Worm (Caenorhabditis elegans): ENCODE results near the gene Y66D12A.19.
A peak's percentile ranks its signal among the peaks of the same experiment; 100 is the strongest.

Gene Y66D12A.19

ce11 chrIII:11465394-11465948 lies 43.4 kb upstream of the Y66D12A.19 start:
- TF ChIP-seq fos-1 (tag; optimal IDR thresholded peaks at IDR 0.05), result no peak
- TF ChIP-seq snpc-4 (tag; optimal IDR thresholded peaks at IDR 0.05), result peak; percentile 18
- peak; percentile 90 for TF ChIP-seq elt-2 (tag; optimal IDR thresholded peaks at IDR 0.05)
- no peak for TF ChIP-seq pha-4 (tag; optimal IDR thresholded peaks at IDR 0.05)

- TF ChIP-seq ceh-28 (tag; optimal IDR thresholded peaks at IDR 0.05), result peak; percentile 7
- TF ChIP-seq elt-2 (tag; optimal IDR thresholded peaks at IDR 0.05), result peak; percentile 32
- peak; percentile 13 for TF ChIP-seq pha-4 (tag; optimal IDR thresholded peaks at IDR 0.05)
- peak; percentile 49 for TF ChIP-seq hmg-11 (tag; optimal IDR thresholded peaks at IDR 0.05)
- peak; percentile 25 for TF ChIP-seq lin-39 (tag; optimal IDR thresholded peaks at IDR 0.05)
- TF ChIP-seq ama-1 (optimal IDR thresholded peaks at IDR 0.05), result no peak
- TF ChIP-seq nfya-1 (tag; optimal IDR thresholded peaks at IDR 0.05; ENCODE audit: insufficient read depth), result peak; percentile 42
- no peak for TF ChIP-seq jun-1 (tag; optimal IDR thresholded peaks at IDR 0.05)
- no peak for TF ChIP-seq nhr-12 (tag; optimal IDR thresholded peaks at IDR 0.05)
- no peak for TF ChIP-seq unc-39 (tag; optimal IDR thresholded peaks at IDR 0.05)
These were observed 42.3 kb upstream of the Y66D12A.19 start for ce11 chrIII:11466420-11467188.

DNA sequence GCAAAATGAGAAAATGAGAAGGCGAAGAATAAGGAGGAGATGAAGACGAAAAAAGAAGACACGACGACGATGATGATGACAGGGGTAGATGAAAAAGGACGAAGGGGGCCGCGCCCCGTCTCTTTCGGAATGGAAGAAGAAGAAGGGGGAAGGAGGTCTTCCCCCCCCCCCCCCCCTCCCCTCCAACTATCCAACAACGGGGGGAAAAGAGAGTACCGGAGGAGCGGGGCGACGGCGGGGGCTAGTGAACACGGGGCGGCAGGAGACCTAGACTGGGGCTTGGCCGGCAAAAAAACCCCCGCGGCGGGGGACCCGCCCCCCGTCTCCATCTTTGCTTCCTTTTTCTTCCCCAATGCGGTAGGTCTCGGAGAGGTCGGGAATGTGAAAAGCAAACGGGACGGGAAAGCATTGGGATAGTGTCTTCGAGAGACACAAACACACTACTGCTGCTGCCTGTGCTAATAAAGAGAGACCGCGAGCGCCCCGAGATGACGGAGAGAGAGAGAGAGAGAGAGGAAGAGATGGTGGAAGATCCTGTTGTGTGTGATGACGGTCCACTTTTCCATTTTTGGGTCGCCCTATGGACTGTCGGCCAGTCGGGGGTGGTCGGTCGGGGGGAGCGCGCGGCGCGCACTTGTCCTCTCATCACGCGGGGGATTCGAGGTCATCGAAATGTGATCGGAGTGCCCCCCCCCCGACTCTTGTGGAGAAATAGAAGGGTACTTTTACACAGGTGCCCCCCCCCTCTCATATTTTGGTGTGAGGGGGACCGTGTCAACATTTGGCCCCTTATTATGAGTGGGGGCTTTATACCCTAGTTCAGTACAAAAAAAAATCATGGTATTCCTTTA lies 41.0 kb upstream of the Y66D12A.19 start:
- TF ChIP-seq ceh-16 (tag; optimal IDR thresholded peaks at IDR 0.05) (no peak), lin-39 (tag; optimal IDR thresholded peaks at IDR 0.05) (no peak), tbx-2 (tag; optimal IDR thresholded peaks at IDR 0.05) (no peak), pha-4 (tag; optimal IDR thresholded peaks at IDR 0.05) (peak; percentile 20), aly-2 (tag; optimal IDR thresholded peaks at IDR 0.05) (no peak), hmg-11 (tag; optimal IDR thresholded peaks at IDR 0.05) (peak; percentile 45), snpc-4 (tag; optimal IDR thresholded peaks at IDR 0.05) (no peak), nhr-76 (tag; optimal IDR thresholded peaks at IDR 0.05) (no peak), nhr-23 (tag; optimal IDR thresholded peaks at IDR 0.05) (peak; percentile 57), egl-27 (tag; optimal IDR thresholded peaks at IDR 0.05) (no peak), jun-1 (tag; optimal IDR thresholded peaks at IDR 0.05) (no peak), ZK546.5 (tag; optimal IDR thresholded peaks at IDR 0.05) (no peak), nhr-77 (tag; optimal IDR thresholded peaks at IDR 0.05) (no peak), unc-39 (tag; optimal IDR thresholded peaks at IDR 0.05) (no peak), nhr-43 (tag; optimal IDR thresholded peaks at IDR 0.05; ENCODE audit: poor library complexity, severe bottlenecking) (no peak), nhr-237 (tag; optimal IDR thresholded peaks at IDR 0.05) (no peak), ztf-4 (tag; optimal IDR thresholded peaks at IDR 0.05) (no peak), ceh-28 (tag; optimal IDR thresholded peaks at IDR 0.05) (no peak), nfya-1 (tag; optimal IDR thresholded peaks at IDR 0.05; ENCODE audit: insufficient read depth) (peak; percentile 5), fkh-10 (GFP tag; optimal IDR thresholded peaks at IDR 0.05) (no peak), nhr-28 (tag; optimal IDR thresholded peaks at IDR 0.05) (no peak), elt-3 (tag; optimal IDR thresholded peaks at IDR 0.05) (no peak), mml-1 (tag; optimal IDR thresholded peaks at IDR 0.05) (no peak), elt-1 (tag; optimal IDR thresholded peaks at IDR 0.05) (no peak), lin-15B (tag; optimal IDR thresholded peaks at IDR 0.05) (no peak), unc-62 (GFP tag; optimal IDR thresholded peaks at IDR 0.05) (no peak)

ce11 chrIII:11470311-11470858 lies 38.5 kb upstream of the Y66D12A.19 start, which contains the start of gene bed-2:
Gene bed-2, minus strand, starts transcription at chrIII:11470808.
- TF ChIP-seq nfya-1 (tag; optimal IDR thresholded peaks at IDR 0.05; ENCODE audit: insufficient read depth) (peak; percentile 91), skn-1 (tag; optimal IDR thresholded peaks at IDR 0.05) (no peak)

All from whole organism, L3 larva.